Fruit fly (Drosophila melanogaster): ENCODE measurements around the gene CG34278.

DNA sequence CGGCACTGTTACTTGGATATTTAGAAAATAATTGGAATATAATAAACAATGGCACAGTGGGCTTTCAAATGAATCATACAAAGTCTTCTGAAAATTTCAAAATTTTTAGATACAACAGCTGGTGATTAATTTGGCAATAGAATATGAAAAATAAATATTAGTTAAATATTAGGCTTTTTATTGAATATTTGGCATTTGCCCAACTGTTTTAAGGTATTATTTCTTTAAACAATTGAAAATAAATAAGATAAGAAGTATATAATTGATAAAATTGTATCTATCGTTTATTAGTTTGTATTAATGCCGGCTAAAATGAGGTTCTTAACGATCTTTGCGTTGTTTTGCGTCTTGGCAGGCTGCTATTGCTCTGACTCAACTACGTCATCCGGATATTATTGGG, 3.9 kb downstream of the CG34278 start, which contains the start of gene CG45079:
- no peak for TF ChIP-seq psq (GFP tag; optimal IDR thresholded peaks at IDR 0.05)
- no peak for TF ChIP-seq br (GFP tag; optimal IDR thresholded peaks at IDR 0.05)
- no peak for TF ChIP-seq Dfd (GFP tag; optimal IDR thresholded peaks at IDR 0.05)
- no peak for TF ChIP-seq usp (GFP tag; optimal IDR thresholded peaks at IDR 0.05)
- no peak for TF ChIP-seq OdsH (GFP tag; optimal IDR thresholded peaks at IDR 0.05)
- no peak for TF ChIP-seq brk (GFP tag; optimal IDR thresholded peaks at IDR 0.05)
- no peak for TF ChIP-seq Hr83 (GFP tag; optimal IDR thresholded peaks at IDR 0.05; ENCODE audit: poor library complexity, severe bottlenecking)
- TF ChIP-seq Rel (GFP tag; optimal IDR thresholded peaks at IDR 0.05), result no peak
- TF ChIP-seq Rel (tag; optimal IDR thresholded peaks at IDR 0.05), result no peak
- TF ChIP-seq ey (GFP tag; optimal IDR thresholded peaks at IDR 0.05), result no peak
